Worm (Caenorhabditis elegans): Measurements from ENCODE around the gene mog-5.
A peak's percentile ranks its signal among the peaks of the same experiment; 100 is the strongest.

The mog-5 gene

DNA sequence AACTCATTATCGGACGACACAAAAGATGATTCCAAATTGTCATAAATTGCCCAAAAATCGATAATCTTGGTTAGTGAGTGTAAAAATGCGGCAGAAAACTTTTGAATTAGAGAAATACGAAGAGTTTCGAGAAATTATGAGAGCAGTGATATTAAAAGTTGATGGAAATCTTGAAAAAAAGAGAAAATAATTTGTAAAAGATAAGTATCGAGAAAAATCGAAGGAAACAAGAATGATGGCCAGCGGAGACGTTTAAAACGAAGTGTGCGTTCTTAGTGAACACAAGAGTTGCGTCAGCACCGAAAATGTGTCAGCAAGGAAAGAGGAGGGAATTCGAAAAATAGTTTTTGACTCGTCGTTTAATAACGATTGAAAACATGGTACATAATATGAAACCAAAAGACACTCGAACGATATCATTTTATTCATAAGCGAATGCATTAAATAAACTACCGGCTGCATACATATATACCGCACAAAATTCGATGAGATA is 9.5 kb upstream of the mog-5 start, which contains the start of gene ndx-6 (continued):
- TF ChIP-seq lsy-2 (tag; optimal IDR thresholded peaks at IDR 0.05) (peak; percentile 79 to 93), ceh-16 (tag; optimal IDR thresholded peaks at IDR 0.05) (peak; percentile 68), mdl-1 (tag; optimal IDR thresholded peaks at IDR 0.05) (no peak), ztf-11 (tag; optimal IDR thresholded peaks at IDR 0.05) (no peak), nhr-12 (tag; optimal IDR thresholded peaks at IDR 0.05) (no peak), nhr-21 (tag; optimal IDR thresholded peaks at IDR 0.05) (peak; percentile 70), lin-39 (tag; optimal IDR thresholded peaks at IDR 0.05) (no peak), R02D3.7 (tag; optimal IDR thresholded peaks at IDR 0.05) (peak; percentile 40), nhr-237 (tag; optimal IDR thresholded peaks at IDR 0.05) (no peak), peb-1 (tag; optimal IDR thresholded peaks at IDR 0.05) (no peak), egl-27 (tag; optimal IDR thresholded peaks at IDR 0.05) (peak; percentile 36), C34F6.9 (tag; optimal IDR thresholded peaks at IDR 0.05) (peak; percentile 88), nhr-11 (tag; optimal IDR thresholded peaks at IDR 0.05) (no peak), ama-1 (optimal IDR thresholded peaks at IDR 0.05) (peak; percentile 62), sma-3 (GFP tag; optimal IDR thresholded peaks at IDR 0.05) (peak; percentile 88), nhr-6 (tag; optimal IDR thresholded peaks at IDR 0.05) (peak; percentile 79)

DNA sequence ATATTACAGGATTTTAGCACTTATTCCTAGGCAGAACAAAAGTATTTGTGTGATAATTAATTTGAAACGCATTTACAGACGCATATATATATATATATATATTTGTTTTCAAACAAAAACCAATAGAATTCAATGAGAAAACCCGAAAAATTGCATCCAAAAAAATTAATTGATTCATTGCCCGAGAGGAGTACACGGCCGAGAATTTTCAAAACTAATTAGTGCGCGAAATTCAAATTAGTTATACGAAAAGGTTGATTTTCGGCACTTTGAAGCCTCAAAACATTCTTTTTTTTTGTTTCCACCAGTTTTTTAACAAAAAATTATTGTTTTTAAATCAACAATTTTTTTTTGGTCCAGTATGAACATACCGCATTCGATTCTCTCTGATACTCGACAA is 7.9 kb upstream of the mog-5 start:
- TF ChIP-seq nhr-23 (tag; optimal IDR thresholded peaks at IDR 0.05) (no peak), nhr-10 (tag; optimal IDR thresholded peaks at IDR 0.05) (no peak), ama-1 (optimal IDR thresholded peaks at IDR 0.05) (no peak), elt-3 (tag; optimal IDR thresholded peaks at IDR 0.05) (no peak), ztf-4 (tag; optimal IDR thresholded peaks at IDR 0.05) (no peak), fos-1 (tag; optimal IDR thresholded peaks at IDR 0.05) (no peak), sem-4 (tag; optimal IDR thresholded peaks at IDR 0.05) (no peak), nhr-12 (tag; optimal IDR thresholded peaks at IDR 0.05) (no peak), mab-5 (tag; optimal IDR thresholded peaks at IDR 0.05) (no peak), nhr-6 (tag; optimal IDR thresholded peaks at IDR 0.05) (no peak), C34F6.9 (tag; optimal IDR thresholded peaks at IDR 0.05) (no peak), sma-9 (GFP tag; optimal IDR thresholded peaks at IDR 0.05) (no peak), sma-9 (tag; optimal IDR thresholded peaks at IDR 0.05) (no peak)

DNA sequence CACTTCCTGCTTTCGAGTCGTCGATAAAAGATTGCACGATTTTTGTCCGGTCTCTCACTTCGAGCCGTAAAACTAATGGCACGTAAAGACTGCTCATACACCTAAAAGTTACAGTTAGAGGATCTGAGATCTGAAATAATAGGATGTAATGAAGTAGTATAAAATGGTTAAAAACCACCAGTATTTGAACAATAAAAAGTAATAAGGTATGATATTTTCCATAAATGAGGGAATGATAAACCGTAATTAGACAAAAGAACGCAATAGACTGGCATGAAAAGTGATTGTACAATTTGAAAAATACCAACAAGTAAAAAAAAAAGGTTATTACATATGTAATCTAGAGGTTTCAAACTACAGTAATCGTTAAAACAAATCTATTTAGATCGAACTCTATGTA is 6.2 kb upstream of the mog-5 start, which contains the start of gene brap-2:
Gene brap-2, minus strand, starts transcription at position 101 of the 400 bp plus-strand sequence.
- TF ChIP-seq nhr-11 (tag; optimal IDR thresholded peaks at IDR 0.05) (no peak), crh-2 (tag; optimal IDR thresholded peaks at IDR 0.05) (no peak), ceh-82 (tag; optimal IDR thresholded peaks at IDR 0.05) (no peak), sma-3 (GFP tag; optimal IDR thresholded peaks at IDR 0.05) (no peak), sem-4 (tag; optimal IDR thresholded peaks at IDR 0.05) (no peak), elt-1 (tag; optimal IDR thresholded peaks at IDR 0.05) (no peak), ztf-4 (tag; optimal IDR thresholded peaks at IDR 0.05) (no peak)

DNA sequence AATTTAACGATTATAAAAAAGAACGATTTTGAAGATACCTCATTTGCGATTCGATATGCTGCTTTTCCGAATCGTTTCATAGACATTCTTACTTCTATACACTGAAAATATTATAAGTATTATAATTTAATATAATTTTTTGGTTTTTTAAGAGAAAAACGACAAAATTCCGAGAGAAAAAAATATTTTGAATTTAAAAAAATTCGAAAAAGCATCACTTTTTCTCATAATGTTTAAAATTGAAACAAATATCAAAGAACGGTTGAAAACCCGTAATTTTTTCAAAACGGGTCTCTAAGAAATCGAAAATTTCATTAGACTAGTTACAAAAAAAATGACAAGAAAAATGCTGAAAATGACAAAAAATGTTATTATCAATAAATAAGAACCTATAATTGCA is 3.7 kb upstream of the mog-5 start, which contains the start of gene pink-1:
Gene pink-1, minus strand, starts transcription at position 101 of the 400 bp plus-strand sequence.
- TF ChIP-seq C34F6.9 (tag; optimal IDR thresholded peaks at IDR 0.05): no peak
- no peak for TF ChIP-seq alr-1 (tag; optimal IDR thresholded peaks at IDR 0.05)
- TF ChIP-seq sma-3 (GFP tag; optimal IDR thresholded peaks at IDR 0.05): no peak
- no peak for TF ChIP-seq F13H6.1 (tag; optimal IDR thresholded peaks at IDR 0.05)
- TF ChIP-seq sem-4 (tag; optimal IDR thresholded peaks at IDR 0.05): no peak
- no peak for TF ChIP-seq ztf-1 (GFP tag; conservative IDR thresholded peaks at IDR 0.05)
- TF ChIP-seq ceh-82 (tag; optimal IDR thresholded peaks at IDR 0.05): no peak
- TF ChIP-seq lin-11 (tag; optimal IDR thresholded peaks at IDR 0.05): no peak
- TF ChIP-seq elt-1 (tag; optimal IDR thresholded peaks at IDR 0.05): no peak

DNA sequence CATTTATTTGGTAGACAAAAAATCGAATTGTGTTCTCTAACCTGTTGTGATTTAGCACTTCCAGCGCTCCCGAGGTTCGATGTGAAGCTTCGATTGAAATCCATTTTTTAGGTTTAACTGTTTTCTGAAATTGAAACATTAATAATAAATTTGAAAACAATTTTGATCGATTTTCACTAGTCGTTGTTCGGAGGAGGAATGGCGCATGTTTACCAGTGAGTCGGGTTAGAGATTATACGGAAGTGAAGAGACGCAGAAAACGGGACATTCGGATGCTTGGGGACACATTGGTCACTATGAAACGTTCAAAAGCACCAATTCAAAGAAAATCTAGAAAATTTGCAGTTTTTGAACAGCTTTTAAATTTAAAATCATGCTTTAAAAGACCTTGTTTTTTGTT is 559 bp upstream of the mog-5 start, which contains the start of gene fbxl-3:
Gene fbxl-3, minus strand, starts transcription at position 124 of the 400 bp plus-strand sequence.
- no peak for TF ChIP-seq nhr-25 (tag; optimal IDR thresholded peaks at IDR 0.05)
- TF ChIP-seq elt-3 (tag; optimal IDR thresholded peaks at IDR 0.05): no peak
- no peak for TF ChIP-seq alr-1 (tag; optimal IDR thresholded peaks at IDR 0.05)
- no peak for TF ChIP-seq fos-1 (tag; optimal IDR thresholded peaks at IDR 0.05)
- TF ChIP-seq dmd-4 (tag; optimal IDR thresholded peaks at IDR 0.05): no peak
- TF ChIP-seq sem-4 (tag; optimal IDR thresholded peaks at IDR 0.05): no peak
- TF ChIP-seq nhr-11 (tag; optimal IDR thresholded peaks at IDR 0.05): no peak
- no peak for TF ChIP-seq lin-11 (tag; optimal IDR thresholded peaks at IDR 0.05)
- no peak for TF ChIP-seq lin-39 (tag; optimal IDR thresholded peaks at IDR 0.05)
